Worm (Caenorhabditis elegans) whole organism, mixed stage, embryonic: ENCODE measurements around the gene algn-2.

ENCODE experiments used
- M03D4.4 ChIP-seq: sonication (generic microtip); optimal IDR thresholded peaks from 2 replicates; lab custom pipeline; 2017; ENCODE audit warnings: mild to moderate bottlenecking, missing genetic modification characterization, missing compliant biosample characterization
- bed-3 ChIP-seq: fragments of 200-800 bp; sonication (Bioruptor generic); optimal IDR thresholded peaks from 3 replicates; lab custom pipeline; 2018; ENCODE audit warnings: mild to moderate bottlenecking, missing genetic modification characterization, moderate library complexity, missing compliant biosample characterization
- blmp-1 ChIP-seq: fragments of 150-350 bp; optimal IDR thresholded peaks from 2 replicates; lab custom pipeline; 2014; ENCODE audit warnings: missing biosample characterization, missing genetic modification characterization
- ceh-39 ChIP-seq: fragments of 150-350 bp; optimal IDR thresholded peaks from 2 replicates; lab custom pipeline; 2014; ENCODE audit warnings: missing biosample characterization, missing genetic modification characterization
- ceh-43 ChIP-seq: fragments of 200-800 bp; sonication (Bioruptor generic); optimal IDR thresholded peaks from 2 replicates; lab custom pipeline; 2018; ENCODE audit warnings: mild to moderate bottlenecking, missing genetic modification characterization, moderate library complexity, missing compliant biosample characterization
- ceh-83 ChIP-seq: fragments of 200-800 bp; sonication (Bioruptor generic); optimal IDR thresholded peaks from 2 replicates; lab custom pipeline; 2018; ENCODE audit warnings: mild to moderate bottlenecking, missing genetic modification characterization, missing compliant biosample characterization
- ces-1 ChIP-seq: fragments of 150-350 bp; optimal IDR thresholded peaks from 2 replicates; lab custom pipeline; 2014; ENCODE audit warnings: missing biosample characterization, missing genetic modification reagents, missing genetic modification characterization
- cnd-1 ChIP-seq: fragments of 200-800 bp; sonication (Bioruptor generic); optimal IDR thresholded peaks from 2 replicates; lab custom pipeline; 2018; ENCODE audit warnings: mild to moderate bottlenecking, missing genetic modification characterization, missing compliant biosample characterization
- drap-1 ChIP-seq: fragments of 200-800 bp; sonication (Bioruptor generic); optimal IDR thresholded peaks from 3 replicates; lab custom pipeline; 2018; ENCODE audit warnings: mild to moderate bottlenecking, missing genetic modification characterization, missing compliant biosample characterization
- elt-1 ChIP-seq: sonication (generic microtip); optimal IDR thresholded peaks from 2 replicates; lab custom pipeline; 2017; ENCODE audit warnings: missing genetic modification characterization, mild to moderate bottlenecking, missing compliant biosample characterization, antibody characterized with exemption, moderate library complexity, borderline replicate concordance; ENCODE audit not compliant: insufficient read depth
- elt-3 ChIP-seq: fragments of 150-350 bp; optimal IDR thresholded peaks from 2 replicates; lab custom pipeline; 2014; ENCODE audit warnings: missing biosample characterization, missing genetic modification characterization
- flh-1 ChIP-seq: fragments of 200-800 bp; sonication (Bioruptor generic); optimal IDR thresholded peaks from 2 replicates; lab custom pipeline; 2018; ENCODE audit warnings: mild to moderate bottlenecking, missing genetic modification characterization, moderate library complexity, missing compliant biosample characterization
- ham-2 ChIP-seq: fragments of 200-800 bp; sonication (Bioruptor generic); optimal IDR thresholded peaks from 2 replicates; lab custom pipeline; 2018; ENCODE audit warnings: mild to moderate bottlenecking, missing genetic modification characterization, missing compliant biosample characterization
- hlh-1 ChIP-seq: fragments of 150-350 bp; optimal IDR thresholded peaks from 2 replicates; lab custom pipeline; 2014; ENCODE audit warnings: missing biosample characterization, missing genetic modification reagents, missing genetic modification characterization
- lin-13 ChIP-seq: fragments of 150-350 bp; optimal IDR thresholded peaks from 2 replicates; lab custom pipeline; 2014; ENCODE audit warnings: missing biosample characterization, missing genetic modification characterization
- lin-32 ChIP-seq: fragments of 200-800 bp; sonication (Bioruptor generic); optimal IDR thresholded peaks from 2 replicates; lab custom pipeline; 2018; ENCODE audit warnings: mild to moderate bottlenecking, missing genetic modification characterization, missing compliant biosample characterization
- lsy-2 ChIP-seq: fragments of 150-350 bp; optimal IDR thresholded peaks from 2 replicates; lab custom pipeline; 2014; ENCODE audit warnings: missing biosample characterization, missing genetic modification characterization
- mab-5 ChIP-seq: fragments of 150-350 bp; optimal IDR thresholded peaks from 2 replicates; lab custom pipeline; 2014; ENCODE audit warnings: missing biosample characterization, missing genetic modification characterization
- mep-1 ChIP-seq: fragments of 150-350 bp; optimal IDR thresholded peaks from 2 replicates; lab custom pipeline; 2017; ENCODE audit warnings: missing biosample characterization, missing genetic modification reagents, missing genetic modification characterization, inconsistent platforms
- mls-2 ChIP-seq: sonication (generic microtip); optimal IDR thresholded peaks from 2 replicates; lab custom pipeline; 2016; ENCODE audit warnings: mild to moderate bottlenecking, missing genetic modification characterization, moderate library complexity, missing compliant biosample characterization
- nhr-12 ChIP-seq: fragments of 150-350 bp; optimal IDR thresholded peaks from 2 replicates; lab custom pipeline; 2014; ENCODE audit warnings: missing biosample characterization, missing genetic modification characterization
- nhr-2 ChIP-seq: fragments of 150-350 bp; optimal IDR thresholded peaks from 2 replicates; lab custom pipeline; 2014; ENCODE audit warnings: missing biosample characterization, missing genetic modification characterization
- nhr-237 ChIP-seq: fragments of 150-350 bp; optimal IDR thresholded peaks from 2 replicates; lab custom pipeline; 2014; ENCODE audit warnings: missing biosample characterization, missing genetic modification characterization
- nhr-28 ChIP-seq: fragments of 150-350 bp; optimal IDR thresholded peaks from 2 replicates; lab custom pipeline; 2014; ENCODE audit warnings: missing biosample characterization, missing genetic modification characterization
- nhr-76 ChIP-seq: sonication (generic microtip); optimal IDR thresholded peaks from 2 replicates; lab custom pipeline; 2017; ENCODE audit warnings: missing biosample characterization, missing genetic modification characterization
- pha-4 ChIP-seq: fragments of 150-350 bp; optimal IDR thresholded peaks from 2 replicates; lab custom pipeline; 2018; ENCODE audit warnings: missing biosample characterization, missing genetic modification reagents, missing genetic modification characterization
- sem-2 ChIP-seq: fragments of 200-800 bp; sonication (Bioruptor generic); optimal IDR thresholded peaks from 2 replicates; lab custom pipeline; 2018; ENCODE audit warnings: mild to moderate bottlenecking, missing genetic modification characterization, missing compliant biosample characterization
- snpc-4 ChIP-seq: fragments of 150-350 bp; optimal IDR thresholded peaks from 2 replicates; lab custom pipeline; 2014; ENCODE audit warnings: missing biosample characterization, missing genetic modification characterization
- sptf-1 ChIP-seq: sonication (generic microtip); optimal IDR thresholded peaks from 2 replicates; lab custom pipeline; 2017; ENCODE audit warnings: mild to moderate bottlenecking, missing genetic modification characterization, moderate library complexity, missing compliant biosample characterization
- tbx-8 ChIP-seq: fragments of 200-800 bp; sonication (Bioruptor generic); optimal IDR thresholded peaks from 2 replicates; lab custom pipeline; 2018; ENCODE audit warnings: mild to moderate bottlenecking, missing genetic modification characterization, moderate library complexity, missing compliant biosample characterization
- unc-120 ChIP-seq: sonication (generic microtip); optimal IDR thresholded peaks from 2 replicates; lab custom pipeline; 2017; ENCODE audit warnings: missing genetic modification characterization, missing compliant biosample characterization; ENCODE audit not compliant: poor library complexity, severe bottlenecking
- unc-39 ChIP-seq: fragments of 150-350 bp; optimal IDR thresholded peaks from 2 replicates; lab custom pipeline; 2014; ENCODE audit warnings: missing biosample characterization, missing genetic modification characterization
- unc-62 ChIP-seq: fragments of 150-350 bp; optimal IDR thresholded peaks from 2 replicates; lab custom pipeline; 2014; ENCODE audit warnings: missing biosample characterization, missing genetic modification reagents, missing genetic modification characterization
- zip-8 ChIP-seq: fragments of 150-350 bp; optimal IDR thresholded peaks from 2 replicates; lab custom pipeline; 2014; ENCODE audit warnings: missing biosample characterization, missing genetic modification characterization
- ztf-11 ChIP-seq: fragments of 150-350 bp; optimal IDR thresholded peaks from 2 replicates; lab custom pipeline; 2014; ENCODE audit warnings: missing biosample characterization, missing genetic modification characterization

algn-2 gene

DNA sequence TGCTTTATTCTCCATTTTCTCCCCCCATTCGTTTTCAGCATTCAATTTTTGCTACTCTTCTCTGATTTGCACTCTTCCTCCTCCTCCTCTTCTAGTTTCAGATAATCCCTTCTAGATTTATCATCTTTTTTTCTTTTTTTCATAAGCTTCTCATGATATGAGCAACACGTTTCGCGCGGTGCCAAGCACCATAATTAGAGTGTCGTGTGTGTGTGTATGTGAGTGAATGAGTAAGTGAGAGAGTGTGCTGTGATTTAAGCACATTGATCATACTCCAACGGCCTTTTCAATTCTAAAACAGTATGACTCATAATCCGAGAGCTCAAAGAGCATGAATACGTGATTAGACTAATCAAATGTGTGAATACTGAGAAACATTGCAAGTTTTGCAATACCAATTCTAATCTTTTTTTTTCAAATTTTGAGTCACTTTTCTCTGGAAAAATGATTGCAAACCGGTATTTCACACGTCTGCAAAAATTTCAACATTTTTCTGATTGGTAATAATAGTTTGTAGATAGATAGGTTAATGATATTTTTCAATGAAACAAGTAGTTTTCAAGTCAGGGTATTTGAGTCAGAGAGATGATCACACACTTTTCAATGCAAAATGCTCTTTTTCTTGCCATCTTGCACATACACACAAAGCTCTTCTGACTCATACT is 39.6 kb upstream of the algn-2 start:
- TF ChIP-seq drap-1 (GFP tag; lab: Kevin White, UChicago), result no peak
- no peak for TF ChIP-seq nhr-2 (tag; lab: Kevin White, UChicago)
- TF ChIP-seq flh-1 (GFP tag; lab: Kevin White, UChicago), result no peak
- TF ChIP-seq nhr-237 (tag; lab: Kevin White, UChicago), result no peak
- TF ChIP-seq cnd-1 (tag; lab: Kevin White, UChicago), result no peak
- TF ChIP-seq mls-2 (tag; lab: Kevin White, UChicago), result no peak
- TF ChIP-seq lsy-2, result no peak
- no peak for TF ChIP-seq zip-8 (tag; lab: Kevin White, UChicago)

ce11 chrII:5336035-5336376 is 39.1 kb upstream of the algn-2 start:
- TF ChIP-seq mep-1 (tag; lab: Kevin White, UChicago) (peak; percentile 63), drap-1 (GFP tag; lab: Kevin White, UChicago) (no peak), lin-32 (no peak), cnd-1 (tag; lab: Kevin White, UChicago) (peak; percentile 27), lsy-2 (no peak), ceh-43 (GFP tag; lab: Kevin White, UChicago) (no peak), ceh-83 (GFP tag; lab: Kevin White, UChicago) (no peak), elt-3 (no peak), nhr-76 (no peak), M03D4.4 (tag; lab: Kevin White, UChicago) (no peak), hlh-1 (tag; lab: Kevin White, UChicago) (no peak), elt-1 (tag; lab: Kevin White, UChicago) (no peak), unc-39 (no peak), nhr-237 (tag; lab: Kevin White, UChicago) (no peak), sptf-1 (tag; lab: Kevin White, UChicago) (no peak), flh-1 (GFP tag; lab: Kevin White, UChicago) (no peak), tbx-8 (GFP tag; lab: Kevin White, UChicago) (no peak), nhr-28 (no peak), mab-5 (no peak), ztf-11 (tag; lab: Kevin White, UChicago) (no peak), unc-62 (GFP tag; lab: Kevin White, UChicago) (peak; percentile 32), ces-1 (GFP tag; lab: Kevin White, UChicago) (peak; percentile 40), mls-2 (tag; lab: Kevin White, UChicago) (no peak), unc-120 (no peak), blmp-1 (tag; lab: Kevin White, UChicago) (no peak), nhr-2 (tag; lab: Kevin White, UChicago) (no peak), pha-4 (tag; lab: Kevin White, UChicago) (no peak), ham-2 (GFP tag; lab: Kevin White, UChicago) (no peak), ceh-39 (no peak), lin-13 (no peak), nhr-12 (tag; lab: Kevin White, UChicago) (no peak), zip-8 (tag; lab: Kevin White, UChicago) (no peak)

ce11 chrII:5336660-5337494 is 38.2 kb upstream of the algn-2 start:
- TF ChIP-seq nhr-28 (no peak), nhr-76 (no peak), lin-13 (no peak), sem-2 (GFP tag; lab: Kevin White, UChicago) (no peak), snpc-4 (no peak), lsy-2 (no peak), bed-3 (GFP tag; lab: Kevin White, UChicago) (no peak), ceh-39 (no peak), lin-32 (no peak), ceh-83 (GFP tag; lab: Kevin White, UChicago) (no peak), pha-4 (tag; lab: Kevin White, UChicago) (peak; percentile 67), tbx-8 (GFP tag; lab: Kevin White, UChicago) (no peak), drap-1 (GFP tag; lab: Kevin White, UChicago) (no peak), mab-5 (no peak), M03D4.4 (tag; lab: Kevin White, UChicago) (peak; percentile 7), mls-2 (tag; lab: Kevin White, UChicago) (no peak), unc-62 (GFP tag; lab: Kevin White, UChicago) (peak; percentile 59), sptf-1 (tag; lab: Kevin White, UChicago) (peak; percentile 19), nhr-2 (tag; lab: Kevin White, UChicago) (no peak), elt-1 (tag; lab: Kevin White, UChicago) (no peak), nhr-237 (tag; lab: Kevin White, UChicago) (peak; percentile 53), nhr-12 (tag; lab: Kevin White, UChicago) (no peak), ham-2 (GFP tag; lab: Kevin White, UChicago) (no peak), mep-1 (tag; lab: Kevin White, UChicago) (no peak), hlh-1 (tag; lab: Kevin White, UChicago) (peak; percentile 39), unc-120 (peak; percentile 49), zip-8 (tag; lab: Kevin White, UChicago) (no peak), unc-39 (no peak), ceh-43 (GFP tag; lab: Kevin White, UChicago) (no peak), ces-1 (GFP tag; lab: Kevin White, UChicago) (peak; percentile 64), elt-3 (no peak), flh-1 (GFP tag; lab: Kevin White, UChicago) (no peak), blmp-1 (tag; lab: Kevin White, UChicago) (no peak), cnd-1 (tag; lab: Kevin White, UChicago) (no peak), ztf-11 (tag; lab: Kevin White, UChicago) (no peak)
